Fruit fly (Drosophila melanogaster) whole organism, adult: ENCODE results near the gene Pglym78.

ENCODE experiments used
- CG11617 ChIP-seq: fragments of 200-800 bp; sonication (Bioruptor generic); optimal IDR thresholded peaks from 2 replicates; lab custom pipeline; 2017; ENCODE audit warnings: mild to moderate bottlenecking, missing biosample characterization, missing genetic modification reagents, missing genetic modification characterization
- CG12768 ChIP-seq: fragments of 200-800 bp; sonication (Bioruptor generic); optimal IDR thresholded peaks from 2 replicates; lab custom pipeline; 2017; ENCODE audit warnings: missing biosample characterization, missing genetic modification characterization, mild to moderate bottlenecking, moderate library complexity, missing genetic modification reagents
- CG14711 ChIP-seq: fragments of 200-800 bp; sonication (Bioruptor generic); optimal IDR thresholded peaks from 2 replicates; lab custom pipeline; 2018; ENCODE audit warnings: missing biosample characterization, mild to moderate bottlenecking, missing genetic modification characterization, moderate library complexity
- CG1620 ChIP-seq: fragments of 200-800 bp; sonication (Bioruptor generic); optimal IDR thresholded peaks from 2 replicates; lab custom pipeline; 2016; ENCODE audit warnings: missing biosample characterization, missing genetic modification characterization
- CG33017 ChIP-seq: fragments of 200-800 bp; sonication (Bioruptor generic); optimal IDR thresholded peaks from 2 replicates; lab custom pipeline; 2018; ENCODE audit warnings: missing biosample characterization, mild to moderate bottlenecking, missing genetic modification characterization, moderate library complexity
- CG5204 ChIP-seq: fragments of 200-800 bp; sonication (Bioruptor generic); optimal IDR thresholded peaks from 2 replicates; lab custom pipeline; 2016; ENCODE audit warnings: missing biosample characterization, missing genetic modification characterization
- CG7045 ChIP-seq: fragments of 200-800 bp; sonication (Bioruptor generic); optimal IDR thresholded peaks from 2 replicates; lab custom pipeline; 2017; ENCODE audit warnings: missing biosample characterization, mild to moderate bottlenecking, missing genetic modification characterization
- CG7101 ChIP-seq: fragments of 200-800 bp; sonication (Bioruptor generic); optimal IDR thresholded peaks from 2 replicates; lab custom pipeline; 2018; ENCODE audit warnings: missing biosample characterization, mild to moderate bottlenecking, missing genetic modification characterization, moderate library complexity
- Clk ChIP-seq: fragments of 200-800 bp; sonication (Bioruptor generic); optimal IDR thresholded peaks from 2 replicates; lab custom pipeline; 2017; ENCODE audit warnings: missing biosample characterization, missing genetic modification characterization
- Crg-1 ChIP-seq: fragments of 200-800 bp; sonication (Bioruptor generic); optimal IDR thresholded peaks from 2 replicates; lab custom pipeline; 2016; ENCODE audit warnings: missing biosample characterization, missing genetic modification characterization
- Hr96 ChIP-seq: fragments of 200-800 bp; sonication (Bioruptor generic); optimal IDR thresholded peaks from 2 replicates; lab custom pipeline; 2016; ENCODE audit warnings: missing biosample characterization, missing genetic modification characterization
- Mnt ChIP-seq: fragments of 200-800 bp; sonication (Bioruptor generic); optimal IDR thresholded peaks from 2 replicates; lab custom pipeline; 2016; ENCODE audit warnings: missing biosample characterization, mild to moderate bottlenecking, missing genetic modification characterization
- bab1 ChIP-seq: fragments of 200-800 bp; sonication (Bioruptor generic); optimal IDR thresholded peaks from 3 replicates; lab custom pipeline; 2019; ENCODE audit warnings: missing biosample characterization, mild to moderate bottlenecking, missing genetic modification characterization, moderate library complexity
- cic ChIP-seq: fragments of 200-800 bp; sonication (Bioruptor generic); optimal IDR thresholded peaks from 2 replicates; lab custom pipeline; 2017; ENCODE audit warnings: missing biosample characterization, mild to moderate bottlenecking, missing genetic modification characterization, moderate library complexity
- cnc ChIP-seq, 2 experiments: fragments of >200 bp; optimal IDR thresholded peaks; 2 replicates each; lab custom pipeline; 2017
- kay ChIP-seq: fragments of 200-800 bp; sonication (Bioruptor generic); peaks from one replicate; lab custom pipeline; 2016; ENCODE audit warnings: missing biosample characterization, missing genetic modification characterization, borderline replicate concordance
- ovo ChIP-seq: fragments of 200-800 bp; sonication (Bioruptor generic); optimal IDR thresholded peaks from 2 replicates; lab custom pipeline; 2016; ENCODE audit warnings: missing biosample characterization, missing genetic modification characterization
- pad ChIP-seq: fragments of 200-800 bp; sonication (Bioruptor generic); optimal IDR thresholded peaks from 3 replicates; lab custom pipeline; 2017; ENCODE audit warnings: missing biosample characterization, missing genetic modification characterization, mild to moderate bottlenecking, moderate library complexity, missing genetic modification reagents
- tj ChIP-seq: fragments of 200-800 bp; sonication (Bioruptor generic); optimal IDR thresholded peaks from 3 replicates; lab custom pipeline; 2017; ENCODE audit warnings: missing biosample characterization, mild to moderate bottlenecking, missing genetic modification characterization, moderate library complexity
- toe ChIP-seq: fragments of 200-800 bp; sonication (Bioruptor generic); optimal IDR thresholded peaks from 2 replicates; lab custom pipeline; 2016; ENCODE audit warnings: missing biosample characterization, missing genetic modification characterization

Gene Pglym78

dm6 chr3R:29190984-29191383 is 42.9 kb downstream of the Pglym78 start:
- TF ChIP-seq bab1 (GFP tag; lab: Kevin White, UChicago) (no peak), Crg-1 (GFP tag; lab: Kevin White, UChicago) (no peak), CG12768 (no peak), pad (no peak), cnc (optimal IDR thresholded peaks at IDR 0.05; lab: Kevin White, UChicago) (no peak), kay (no peak), CG1620 (GFP tag; lab: Kevin White, UChicago) (no peak)

- TF ChIP-seq CG11617 (GFP tag; lab: Kevin White, UChicago) (no peak), pad (peak; percentile 22), CG7101 (tag; lab: Kevin White, UChicago) (no peak)
These were observed 46.9 kb downstream of the Pglym78 start, which contains the start of gene jus for dm6 chr3R:29194957-29195356. TSS of gene jus (minus strand) at chr3R:29194994.

- TF ChIP-seq CG14711 (tag; lab: Kevin White, UChicago) (no peak), pad (no peak), cic (GFP tag; lab: Kevin White, UChicago) (no peak), cnc (optimal IDR thresholded peaks at IDR 0.05; lab: Kevin White, UChicago) (no peak), CG1620 (GFP tag; lab: Kevin White, UChicago) (no peak), Mnt (GFP tag; lab: Kevin White, UChicago) (no peak), ovo (GFP tag; lab: Kevin White, UChicago) (no peak), kay (no peak), toe (GFP tag; lab: Kevin White, UChicago) (no peak), Clk (no peak), CG7101 (tag; lab: Kevin White, UChicago) (no peak), Hr96 (no peak), CG33017 (tag; lab: Kevin White, UChicago) (no peak), CG11617 (GFP tag; lab: Kevin White, UChicago) (no peak), CG7045 (GFP tag; lab: Kevin White, UChicago) (no peak), Crg-1 (GFP tag; lab: Kevin White, UChicago) (no peak), CG12768 (no peak), CG5204 (GFP tag; lab: Kevin White, UChicago) (no peak), bab1 (GFP tag; lab: Kevin White, UChicago) (no peak)
These were observed 49.0 kb downstream of the Pglym78 start, which contains the start of gene CG14515 for dm6 chr3R:29196967-29197611. TSS of gene CG14515 (plus strand) at chr3R:29197556.

dm6 chr3R:29198299-29198698 is 50.3 kb downstream of the Pglym78 start:
- TF ChIP-seq CG7045 (GFP tag; lab: Kevin White, UChicago) (no peak), cic (GFP tag; lab: Kevin White, UChicago) (no peak), tj (GFP tag; lab: Kevin White, UChicago) (no peak), cnc (optimal IDR thresholded peaks at IDR 0.05; lab: Kevin White, UChicago) (no peak), CG33017 (tag; lab: Kevin White, UChicago) (no peak), CG5204 (GFP tag; lab: Kevin White, UChicago) (no peak), Mnt (GFP tag; lab: Kevin White, UChicago) (no peak), bab1 (GFP tag; lab: Kevin White, UChicago) (no peak), CG14711 (tag; lab: Kevin White, UChicago) (no peak), pad (no peak), CG12768 (no peak), kay (no peak), Crg-1 (GFP tag; lab: Kevin White, UChicago) (no peak), CG1620 (GFP tag; lab: Kevin White, UChicago) (no peak), Clk (no peak), ovo (GFP tag; lab: Kevin White, UChicago) (no peak)
